Worm (Caenorhabditis elegans): Measurements from ENCODE around the gene F13E9.16.

- peak; percentile 50 for TF ChIP-seq nfya-1 (tag; optimal IDR thresholded peaks at IDR 0.05)
- TF ChIP-seq elt-2 (tag; optimal IDR thresholded peaks at IDR 0.05) = no peak
- TF ChIP-seq lim-6 (tag; optimal IDR thresholded peaks at IDR 0.05) = no peak
- TF ChIP-seq ama-1 (optimal IDR thresholded peaks at IDR 0.05) = no peak
- TF ChIP-seq zip-5 (tag; optimal IDR thresholded peaks at IDR 0.05) = no peak
- TF ChIP-seq pag-3 (tag; optimal IDR thresholded peaks at IDR 0.05; ENCODE audit: borderline replicate concordance) = no peak
- peak; percentile 26 for TF ChIP-seq tbx-2 (tag; optimal IDR thresholded peaks at IDR 0.05)
- no peak for TF ChIP-seq C38D4.7 (GFP tag; optimal IDR thresholded peaks at IDR 0.05)
Observed at ce11 chrIV:10935336-10935735, 48.2 kb upstream of the F13E9.16 start.

Measured in whole organism, late embryonic.